Fruit fly (Drosophila melanogaster) whole organism, prepupa: ENCODE data around the gene Naa40.

Experiments
- Blimp-1 ChIP-seq: fragments of 200-800 bp; sonication (Bioruptor generic); optimal IDR thresholded peaks from 3 replicates; lab custom pipeline; 2017; ENCODE audit warnings: missing biosample characterization, missing genetic modification characterization, mild to moderate bottlenecking, moderate library complexity, missing genetic modification reagents
- CG10631 ChIP-seq: fragments of 200-800 bp; sonication (Bioruptor generic); optimal IDR thresholded peaks from 2 replicates; lab custom pipeline; 2016; ENCODE audit warnings: missing biosample characterization, missing genetic modification characterization
- CG10669 ChIP-seq: fragments of 200-800 bp; sonication (Bioruptor generic); optimal IDR thresholded peaks from 3 replicates; lab custom pipeline; 2018; ENCODE audit warnings: missing biosample characterization, mild to moderate bottlenecking, missing genetic modification characterization, moderate library complexity
- CG11902 ChIP-seq: fragments of 200-800 bp; sonication (Bioruptor generic); optimal IDR thresholded peaks from 3 replicates; lab custom pipeline; 2016; ENCODE audit warnings: missing biosample characterization, missing genetic modification characterization
- CG15336 ChIP-seq: fragments of 200-800 bp; sonication (Bioruptor generic); IDR thresholded peaks from 2 replicates; pipeline ENCODE4 v1.3.6; 2022; ENCODE audit warnings: missing biosample characterization, missing genetic modification characterization
- CG1621 ChIP-seq: fragments of 200-800 bp; sonication (Bioruptor generic); optimal IDR thresholded peaks from 3 replicates; lab custom pipeline; 2018; ENCODE audit warnings: missing biosample characterization, mild to moderate bottlenecking, missing genetic modification characterization
- CG16779 ChIP-seq: fragments of 200-800 bp; sonication (Bioruptor generic); optimal IDR thresholded peaks from 3 replicates; lab custom pipeline; 2017; ENCODE audit warnings: missing biosample characterization, mild to moderate bottlenecking, missing genetic modification characterization
- CG31627 ChIP-seq: fragments of 200-800 bp; sonication (Bioruptor generic); optimal IDR thresholded peaks from 3 replicates; lab custom pipeline; 2016; ENCODE audit warnings: missing biosample characterization, missing genetic modification characterization
- CG32006 ChIP-seq: fragments of 200-800 bp; sonication (Bioruptor generic); optimal IDR thresholded peaks from 3 replicates; lab custom pipeline; 2017; ENCODE audit warnings: missing biosample characterization, mild to moderate bottlenecking, missing genetic modification characterization
- CG34406 ChIP-seq: fragments of 200-800 bp; sonication (Bioruptor generic); optimal IDR thresholded peaks from 3 replicates; lab custom pipeline; 2016; ENCODE audit warnings: missing biosample characterization, missing genetic modification characterization
- CG3919 ChIP-seq: fragments of 200-800 bp; sonication (Bioruptor generic); optimal IDR thresholded peaks from 3 replicates; lab custom pipeline; 2016; ENCODE audit warnings: missing biosample characterization, missing genetic modification characterization
- CG4318 ChIP-seq: fragments of 200-800 bp; sonication (Bioruptor generic); optimal IDR thresholded peaks from 3 replicates; lab custom pipeline; 2017; ENCODE audit warnings: missing biosample characterization, mild to moderate bottlenecking, missing genetic modification characterization
- CG6163 ChIP-seq: fragments of 200-800 bp; sonication (Bioruptor generic); IDR thresholded peaks from 3 replicates; pipeline ENCODE4 v1.3.6; 2022; ENCODE audit warnings: missing biosample characterization, missing genetic modification characterization
- CG6276 ChIP-seq: fragments of 200-800 bp; sonication (Bioruptor generic); optimal IDR thresholded peaks from 2 replicates; lab custom pipeline; 2017; ENCODE audit warnings: missing biosample characterization, mild to moderate bottlenecking, missing genetic modification characterization
- CG6792 ChIP-seq: fragments of 200-800 bp; sonication (Bioruptor generic); optimal IDR thresholded peaks from 3 replicates; lab custom pipeline; 2016; ENCODE audit warnings: missing biosample characterization, missing genetic modification characterization
- CG6808 ChIP-seq: fragments of 200-800 bp; sonication (Bioruptor generic); optimal IDR thresholded peaks from 3 replicates; lab custom pipeline; 2017; ENCODE audit warnings: missing biosample characterization, missing genetic modification characterization, mild to moderate bottlenecking, moderate library complexity, missing genetic modification reagents
- CG6854 ChIP-seq: fragments of 200-800 bp; sonication (Bioruptor generic); optimal IDR thresholded peaks from 2 replicates; lab custom pipeline; 2017; ENCODE audit warnings: missing biosample characterization, mild to moderate bottlenecking, missing genetic modification characterization
- CG8119 ChIP-seq: fragments of 200-800 bp; sonication (Bioruptor generic); IDR thresholded peaks from 3 replicates; pipeline ENCODE4 v1.3.6; 2022; ENCODE audit warnings: missing biosample characterization, missing genetic modification characterization
- CG8319 ChIP-seq: fragments of 200-800 bp; sonication (Bioruptor generic); optimal IDR thresholded peaks from 3 replicates; lab custom pipeline; 2016; ENCODE audit warnings: missing biosample characterization, missing genetic modification characterization
- CG8632 ChIP-seq: fragments of 200-800 bp; sonication (Bioruptor generic); optimal IDR thresholded peaks from 3 replicates; lab custom pipeline; 2016; ENCODE audit warnings: missing biosample characterization, missing genetic modification characterization
- Eip75B ChIP-seq: fragments of 200-800 bp; sonication (Bioruptor generic); optimal IDR thresholded peaks from 3 replicates; lab custom pipeline; 2016; ENCODE audit warnings: missing biosample characterization, missing genetic modification characterization
- Eip78C ChIP-seq: fragments of 200-800 bp; sonication (Bioruptor generic); peaks from one replicate; lab custom pipeline; 2016; ENCODE audit warnings: missing biosample characterization, missing genetic modification characterization
- Eip93F ChIP-seq: fragments of 200-800 bp; sonication (Bioruptor generic); optimal IDR thresholded peaks from 2 replicates; lab custom pipeline; 2016; ENCODE audit warnings: missing biosample characterization, mild to moderate bottlenecking, missing genetic modification characterization
- Ets96B ChIP-seq: fragments of 200-800 bp; optimal IDR thresholded peaks from 2 replicates; lab custom pipeline; 2019; ENCODE audit warnings: missing biosample characterization, mild to moderate bottlenecking, missing genetic modification characterization, moderate library complexity
- Hr38 ChIP-seq: sonication (Bioruptor generic); optimal IDR thresholded peaks from 2 replicates; lab custom pipeline; 2016; ENCODE audit warnings: missing biosample characterization, missing genetic modification characterization
- Hr39 ChIP-seq: fragments of 200-800 bp; sonication (Bioruptor generic); optimal IDR thresholded peaks from 2 replicates; lab custom pipeline; 2016; ENCODE audit warnings: missing biosample characterization, missing genetic modification characterization
- Lpt ChIP-seq: fragments of 200-800 bp; sonication (Bioruptor generic); optimal IDR thresholded peaks from 3 replicates; lab custom pipeline; 2016; ENCODE audit warnings: missing biosample characterization, missing genetic modification characterization
- OdsH ChIP-seq: fragments of 200-800 bp; sonication (Bioruptor generic); optimal IDR thresholded peaks from 3 replicates; lab custom pipeline; 2016; ENCODE audit warnings: missing biosample characterization, missing genetic modification characterization
- Smox ChIP-seq: fragments of 200-800 bp; sonication (Bioruptor generic); optimal IDR thresholded peaks from 3 replicates; lab custom pipeline; 2016; ENCODE audit warnings: missing biosample characterization, missing genetic modification characterization
- Sox102F ChIP-seq: fragments of 200-800 bp; sonication (Bioruptor generic); optimal IDR thresholded peaks from 2 replicates; lab custom pipeline; 2016; ENCODE audit warnings: missing biosample characterization, mild to moderate bottlenecking, missing genetic modification characterization
- Sox14 ChIP-seq: fragments of 200-800 bp; sonication (Bioruptor generic); optimal IDR thresholded peaks from 3 replicates; lab custom pipeline; 2016; ENCODE audit warnings: missing biosample characterization, missing genetic modification characterization
- Sox15 ChIP-seq: fragments of 200-800 bp; sonication (Bioruptor generic); optimal IDR thresholded peaks from 3 replicates; lab custom pipeline; 2016; ENCODE audit warnings: missing biosample characterization, missing genetic modification characterization
- acj6 ChIP-seq: fragments of 200-800 bp; sonication (Bioruptor generic); optimal IDR thresholded peaks from 3 replicates; lab custom pipeline; 2016; ENCODE audit warnings: missing biosample characterization, missing genetic modification characterization
- cyc ChIP-seq: fragments of 200-800 bp; sonication (Bioruptor generic); optimal IDR thresholded peaks from 3 replicates; lab custom pipeline; 2016; ENCODE audit warnings: missing biosample characterization, missing genetic modification characterization
- dac ChIP-seq: fragments of 200-800 bp; sonication (Bioruptor generic); optimal IDR thresholded peaks from 2 replicates; lab custom pipeline; 2017; ENCODE audit warnings: missing biosample characterization, mild to moderate bottlenecking, missing genetic modification characterization
- eg ChIP-seq: fragments of 200-800 bp; sonication (Bioruptor generic); IDR thresholded peaks from 3 replicates; pipeline ENCODE4 v1.3.6; 2022; ENCODE audit warnings: missing biosample characterization, missing genetic modification characterization
- esn ChIP-seq: fragments of 200-800 bp; sonication (Bioruptor generic); optimal IDR thresholded peaks from 2 replicates; lab custom pipeline; 2016; ENCODE audit warnings: missing biosample characterization, mild to moderate bottlenecking, missing genetic modification characterization, moderate library complexity
- fd59A ChIP-seq: fragments of 200-800 bp; sonication (Bioruptor generic); optimal IDR thresholded peaks from 2 replicates; lab custom pipeline; 2017; ENCODE audit warnings: missing biosample characterization, mild to moderate bottlenecking, missing genetic modification characterization, missing genetic modification reagents
- net ChIP-seq: fragments of 200-800 bp; sonication (Bioruptor generic); optimal IDR thresholded peaks from 3 replicates; lab custom pipeline; 2016; ENCODE audit warnings: missing biosample characterization, missing genetic modification characterization
- pdm3 ChIP-seq: fragments of 200-800 bp; sonication (Bioruptor generic); optimal IDR thresholded peaks from 3 replicates; lab custom pipeline; 2016; ENCODE audit warnings: missing biosample characterization, missing genetic modification characterization
- salr ChIP-seq, 2 experiments: fragments of 200-800 bp; sonication (Bioruptor generic); optimal IDR thresholded peaks; 3 replicates each; lab custom pipeline; 2016 to 2018; ENCODE audit warnings: missing biosample characterization in 2 of 2, missing genetic modification characterization in 2 of 2, mild to moderate bottlenecking in 1 of 2
- spab ChIP-seq: fragments of 200-800 bp; sonication (Bioruptor generic); optimal IDR thresholded peaks from 2 replicates; lab custom pipeline; 2017; ENCODE audit warnings: missing biosample characterization, mild to moderate bottlenecking, missing genetic modification characterization, missing genetic modification reagents
- ss ChIP-seq, 2 experiments: fragments of 200-800 bp; sonication (Bioruptor generic); optimal IDR thresholded peaks; 2 replicates in 1 of 2; 3 replicates in 1 of 2; lab custom pipeline; 2017 to 2018; ENCODE audit warnings: mild to moderate bottlenecking in 2 of 2, missing biosample characterization in 2 of 2, missing genetic modification characterization in 2 of 2, moderate library complexity in 1 of 2
- svp ChIP-seq: fragments of 200-800 bp; sonication (Bioruptor generic); peaks from one replicate; lab custom pipeline; 2016; ENCODE audit warnings: missing biosample characterization, missing genetic modification characterization
- topi ChIP-seq: fragments of 200-800 bp; sonication (Bioruptor generic); optimal IDR thresholded peaks from 3 replicates; lab custom pipeline; 2016; ENCODE audit warnings: missing biosample characterization, missing genetic modification characterization
- vri ChIP-seq: fragments of 200-800 bp; sonication (Bioruptor generic); optimal IDR thresholded peaks from 3 replicates; lab custom pipeline; 2016; ENCODE audit warnings: missing biosample characterization, mild to moderate bottlenecking, missing genetic modification characterization

The Naa40 gene

DNA sequence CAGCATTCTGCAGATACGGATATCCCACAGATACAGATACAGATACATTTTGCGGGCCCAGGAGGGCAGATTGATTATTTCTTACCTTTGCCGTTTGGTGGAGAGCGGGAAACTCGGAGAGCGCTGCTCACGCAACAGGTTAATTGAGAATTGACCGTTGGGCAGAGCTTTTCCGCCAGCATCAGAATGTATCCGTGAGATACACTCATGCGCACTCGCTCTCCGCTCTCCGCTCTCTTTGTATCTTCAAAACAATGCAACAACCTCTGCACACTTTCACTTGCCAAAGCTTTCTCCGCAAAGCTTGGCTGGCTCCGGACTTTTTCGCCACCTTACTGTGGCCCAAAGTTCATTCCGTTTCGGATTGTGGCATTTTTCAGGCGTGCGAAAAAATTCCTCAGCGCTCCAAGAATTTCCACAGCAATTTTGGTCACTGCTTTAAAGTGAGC lies 42.6 kb downstream of the Naa40 start, which contains the start of the genes CG7582 and Gycalpha99B (continued):
- TF ChIP-seq CG15336 (GFP tag; lab: Robert Waterston, UW): peak; percentile 73
- TF ChIP-seq vri (GFP tag; lab: Kevin White, UChicago): no peak
- TF ChIP-seq CG6808 (GFP tag; lab: Kevin White, UChicago): peak; percentile 19
- TF ChIP-seq CG1621: peak; percentile 45
- TF ChIP-seq CG8319 (GFP tag; lab: Kevin White, UChicago): no peak
- no peak for TF ChIP-seq CG6792 (GFP tag; lab: Kevin White, UChicago)
- TF ChIP-seq Sox14: no peak
- no peak for TF ChIP-seq Smox (GFP tag; lab: Kevin White, UChicago)
- TF ChIP-seq eg (GFP tag; lab: Robert Waterston, UW): peak; percentile 14; the same call in 1 of the 3 replicates
- no peak for TF ChIP-seq net (GFP tag; lab: Kevin White, UChicago)
- TF ChIP-seq Blimp-1 (GFP tag; lab: Kevin White, UChicago): peak; percentile 99
- TF ChIP-seq acj6: no peak
- TF ChIP-seq CG6854 (GFP tag; lab: Kevin White, UChicago): peak; percentile 72
- no peak for TF ChIP-seq Eip75B (GFP tag; lab: Kevin White, UChicago)
- TF ChIP-seq Sox102F (GFP tag; lab: Kevin White, UChicago): peak; percentile 51
- TF ChIP-seq CG10669 (GFP tag; lab: Kevin White, UChicago): no peak
- no peak for TF ChIP-seq fd59A (GFP tag; lab: Kevin White, UChicago)

DNA sequence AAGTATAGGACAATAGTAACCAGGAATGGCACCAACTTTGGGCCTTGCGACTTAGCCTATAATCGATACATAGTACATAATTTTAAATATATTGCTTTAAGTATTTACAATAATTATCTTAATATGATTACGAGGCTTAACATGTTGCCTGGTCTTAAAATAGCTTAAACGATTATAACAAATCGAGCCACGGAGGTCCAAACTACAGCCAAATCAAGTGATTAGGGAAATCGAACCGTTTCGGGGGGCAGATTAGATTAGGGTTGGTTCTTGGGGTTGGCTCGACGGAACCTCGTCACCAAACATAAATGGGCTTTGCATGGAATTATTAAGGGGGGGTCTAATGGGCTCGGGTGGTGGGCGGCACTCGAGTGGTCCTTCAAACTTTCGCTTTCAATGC lies 43.5 kb downstream of the Naa40 start:
- TF ChIP-seq Ets96B (tag; lab: Kevin White, UChicago) (no peak), fd59A (GFP tag; lab: Kevin White, UChicago) (no peak), CG11902 (GFP tag; lab: Kevin White, UChicago) (no peak), CG8632 (GFP tag; lab: Kevin White, UChicago) (no peak), CG16779 (tag; lab: Kevin White, UChicago) (no peak), eg (GFP tag; lab: Robert Waterston, UW) (no peak)
- TF ChIP-seq, all 60 proteins: peak for 0

DNA sequence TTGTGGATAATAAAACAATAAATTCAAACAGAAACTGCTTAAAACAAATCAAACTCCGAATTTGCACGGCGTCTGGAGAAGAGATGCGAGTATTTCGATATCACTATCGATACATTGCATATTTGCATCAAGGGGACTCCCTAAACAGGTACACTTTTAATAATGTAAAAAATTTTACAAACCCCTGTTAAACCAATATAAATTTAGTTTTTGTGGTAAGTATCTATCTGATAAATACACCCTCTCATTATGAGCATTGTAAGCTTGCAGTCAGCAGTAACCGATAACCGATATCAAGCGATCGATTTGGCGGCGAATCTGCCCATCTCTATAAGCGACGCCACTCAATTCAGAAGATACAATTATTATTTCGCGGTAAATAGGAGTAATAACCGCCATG lies 49.4 kb downstream of the Naa40 start, which contains the start of the genes Bub3 and Cap-D2:
Gene Bub3 (minus strand): TSS at position 89 of the 400 bp plus-strand sequence.
Gene Cap-D2 (plus strand): TSS at position 319 of the 400 bp plus-strand sequence.
- TF ChIP-seq Sox15 (GFP tag; lab: Kevin White, UChicago): peak; percentile 48
- no peak for TF ChIP-seq spab (GFP tag; lab: Kevin White, UChicago)
- TF ChIP-seq CG15336 (GFP tag; lab: Robert Waterston, UW): peak; percentile 54; the same call in 1 of the 2 replicates
- peak; percentile 47; the same call in 2 of the 3 replicates for TF ChIP-seq CG8119 (GFP tag; lab: Robert Waterston, UW)
- no peak for TF ChIP-seq salr (GFP tag; optimal IDR thresholded peaks at IDR 0.05; lab: Kevin White, UChicago)
- peak; percentile 73 for TF ChIP-seq cyc (GFP tag; lab: Kevin White, UChicago)
- peak; percentile 44 for TF ChIP-seq net (GFP tag; lab: Kevin White, UChicago)
- TF ChIP-seq Eip93F (GFP tag; lab: Kevin White, UChicago): peak; percentile 30
- TF ChIP-seq Hr39 (GFP tag; lab: Kevin White, UChicago): peak; percentile 69
- peak; percentile 71 for TF ChIP-seq pdm3 (GFP tag; lab: Kevin White, UChicago)
- TF ChIP-seq CG3919 (GFP tag; lab: Kevin White, UChicago): peak; percentile 66
- TF ChIP-seq CG32006 (GFP tag; lab: Kevin White, UChicago): peak; percentile 59
- TF ChIP-seq OdsH (GFP tag; lab: Kevin White, UChicago): peak; percentile 75
- TF ChIP-seq CG6276: no peak
- peak; percentile 70 for TF ChIP-seq Sox14
- peak; percentile 77 for TF ChIP-seq CG6163 (GFP tag; lab: Robert Waterston, UW)
- no peak for TF ChIP-seq ss (GFP tag; optimal IDR thresholded peaks at IDR 0.05; lab: Kevin White, UChicago)
- no peak for TF ChIP-seq Hr38
- TF ChIP-seq CG8632 (GFP tag; lab: Kevin White, UChicago): peak; percentile 27
- TF ChIP-seq svp: peak; percentile 84
- TF ChIP-seq CG34406 (GFP tag; lab: Kevin White, UChicago): peak; percentile 19
- peak; percentile 84 for TF ChIP-seq Eip78C (GFP tag; lab: Kevin White, UChicago)
- TF ChIP-seq CG11902 (GFP tag; lab: Kevin White, UChicago): peak; percentile 38
- TF ChIP-seq CG10631 (GFP tag; lab: Kevin White, UChicago): no peak
- peak; percentile 74 for TF ChIP-seq CG31627 (GFP tag; lab: Kevin White, UChicago)
- no peak for TF ChIP-seq CG4318 (GFP tag; lab: Kevin White, UChicago)
- no peak for TF ChIP-seq CG10669 (GFP tag; lab: Kevin White, UChicago)
- no peak for TF ChIP-seq CG6854 (GFP tag; lab: Kevin White, UChicago)
- TF ChIP-seq vri (GFP tag; lab: Kevin White, UChicago): no peak
- TF ChIP-seq Eip75B (GFP tag; lab: Kevin White, UChicago): no peak
- TF ChIP-seq CG1621: peak; percentile 41
- TF ChIP-seq topi (GFP tag; lab: Kevin White, UChicago): peak; percentile 69
- TF ChIP-seq Lpt (GFP tag; lab: Kevin White, UChicago): peak; percentile 54
- peak; percentile 76 for TF ChIP-seq esn (GFP tag; lab: Kevin White, UChicago)
- peak; percentile 37 for TF ChIP-seq CG6792 (GFP tag; lab: Kevin White, UChicago)
- TF ChIP-seq dac (GFP tag; lab: Kevin White, UChicago): no peak
